Worm (Caenorhabditis elegans) whole organism, L3 larva: ENCODE results near the gene F13A2.3.

Experiments used
- R02D3.7 ChIP-seq: fragments of 150-350 bp; optimal IDR thresholded peaks from 2 replicates; lab custom pipeline; 2014; ENCODE audit warnings: missing biosample characterization, missing genetic modification characterization
- ZK546.5 ChIP-seq: sonication (generic microtip); optimal IDR thresholded peaks from 2 replicates; lab custom pipeline; 2017; ENCODE audit warnings: missing biosample characterization, missing genetic modification characterization
- ama-1 ChIP-seq: fragments of 150-350 bp; optimal IDR thresholded peaks from 2 replicates; lab custom pipeline; 2018
- ceh-16 ChIP-seq: sonication (generic microtip); optimal IDR thresholded peaks from 2 replicates; lab custom pipeline; 2017; ENCODE audit warnings: missing biosample characterization, missing genetic modification characterization
- ceh-28 ChIP-seq: fragments of 150-350 bp; optimal IDR thresholded peaks from 2 replicates; lab custom pipeline; 2014; ENCODE audit warnings: missing biosample characterization, missing genetic modification reagents, missing genetic modification characterization
- ceh-82 ChIP-seq: fragments of 150-350 bp; optimal IDR thresholded peaks from 2 replicates; lab custom pipeline; 2014; ENCODE audit warnings: missing biosample characterization, missing genetic modification characterization
- ceh-9 ChIP-seq: sonication (generic microtip); optimal IDR thresholded peaks from 2 replicates; lab custom pipeline; 2018; ENCODE audit warnings: missing biosample characterization, missing genetic modification characterization
- daf-12 ChIP-seq: fragments of 150-350 bp; optimal IDR thresholded peaks from 2 replicates; lab custom pipeline; 2014; ENCODE audit warnings: missing biosample characterization, missing genetic modification reagents, missing genetic modification characterization
- egl-27 ChIP-seq: sonication (generic microtip); optimal IDR thresholded peaks from 4 replicates; lab custom pipeline; 2017; ENCODE audit warnings: missing biosample characterization, missing genetic modification reagents, missing genetic modification characterization
- egl-5 ChIP-seq: fragments of 150-350 bp; optimal IDR thresholded peaks from 2 replicates; lab custom pipeline; 2017; ENCODE audit warnings: missing biosample characterization, missing genetic modification reagents, missing genetic modification characterization, inconsistent platforms
- elt-1 ChIP-seq: fragments of 150-350 bp; optimal IDR thresholded peaks from 2 replicates; lab custom pipeline; 2014; ENCODE audit warnings: missing biosample characterization, missing genetic modification characterization
- elt-3 ChIP-seq, 3 experiments: fragments of 150-350 bp in 1 of 3; sonication (generic microtip) in 2 of 3; optimal IDR thresholded peaks; 2 replicates in 2 of 3; 4 replicates in 1 of 3; lab custom pipeline; 2014 to 2017; ENCODE audit warnings: missing biosample characterization in 3 of 3, missing genetic modification characterization in 3 of 3
- eor-1 ChIP-seq, 2 experiments: fragments of 150-350 bp; optimal IDR thresholded peaks; 2 replicates each; lab custom pipeline; 2014 to 2018; ENCODE audit warnings: missing biosample characterization in 2 of 2, missing genetic modification characterization in 2 of 2
- lin-15B ChIP-seq: fragments of 150-350 bp; optimal IDR thresholded peaks from 2 replicates; lab custom pipeline; 2014; ENCODE audit warnings: missing biosample characterization, missing genetic modification characterization
- lin-39 ChIP-seq: fragments of 150-350 bp; optimal IDR thresholded peaks from 2 replicates; lab custom pipeline; 2018; ENCODE audit warnings: missing biosample characterization, missing genetic modification reagents, missing genetic modification characterization
- lsy-12 ChIP-seq: sonication (generic microtip); optimal IDR thresholded peaks from 2 replicates; lab custom pipeline; 2016; ENCODE audit warnings: mild to moderate bottlenecking, missing genetic modification characterization, missing compliant biosample characterization
- mdl-1 ChIP-seq: fragments of 150-350 bp; optimal IDR thresholded peaks from 2 replicates; lab custom pipeline; 2014; ENCODE audit warnings: missing biosample characterization, missing genetic modification characterization
- mml-1 ChIP-seq: fragments of 150-350 bp; sonication (generic microtip); optimal IDR thresholded peaks from 3 replicates; lab custom pipeline; 2014; ENCODE audit warnings: missing biosample characterization, missing genetic modification characterization
- nfya-1 ChIP-seq: sonication (generic microtip); optimal IDR thresholded peaks from 2 replicates; lab custom pipeline; 2017; ENCODE audit warnings: missing genetic modification characterization, mild to moderate bottlenecking, missing compliant biosample characterization, antibody characterized with exemption, moderate library complexity; ENCODE audit not compliant: insufficient read depth
- nhr-11 ChIP-seq: fragments of 150-350 bp; optimal IDR thresholded peaks from 2 replicates; lab custom pipeline; 2014; ENCODE audit warnings: missing biosample characterization, missing genetic modification characterization
- nhr-237 ChIP-seq: fragments of 150-350 bp; optimal IDR thresholded peaks from 2 replicates; lab custom pipeline; 2014; ENCODE audit warnings: missing biosample characterization, missing genetic modification characterization
- nhr-25 ChIP-seq: sonication (generic microtip); optimal IDR thresholded peaks from 2 replicates; lab custom pipeline; 2017; ENCODE audit warnings: missing biosample characterization, missing genetic modification characterization
- nhr-28 ChIP-seq: fragments of 150-350 bp; optimal IDR thresholded peaks from 2 replicates; lab custom pipeline; 2014; ENCODE audit warnings: missing biosample characterization, missing genetic modification characterization
- nhr-43 ChIP-seq: sonication (generic microtip); optimal IDR thresholded peaks from 2 replicates; lab custom pipeline; 2016; ENCODE audit warnings: mild to moderate bottlenecking, missing genetic modification characterization, missing compliant biosample characterization; ENCODE audit not compliant: poor library complexity, severe bottlenecking
- nhr-67 ChIP-seq: fragments of 150-350 bp; optimal IDR thresholded peaks from 2 replicates; lab custom pipeline; 2014; ENCODE audit warnings: missing biosample characterization, missing genetic modification characterization
- nhr-76 ChIP-seq: fragments of 150-350 bp; sonication (generic microtip); optimal IDR thresholded peaks from 5 replicates; lab custom pipeline; 2014; ENCODE audit warnings: missing biosample characterization, missing genetic modification characterization
- pha-4 ChIP-seq: fragments of 150-350 bp; optimal IDR thresholded peaks from 2 replicates; lab custom pipeline; 2014; ENCODE audit warnings: missing biosample characterization, missing genetic modification reagents, missing genetic modification characterization
- pqm-1 ChIP-seq: fragments of 150-350 bp; optimal IDR thresholded peaks from 2 replicates; lab custom pipeline; 2017; ENCODE audit warnings: missing biosample characterization, missing genetic modification characterization, inconsistent platforms
- skn-1 ChIP-seq: fragments of 150-350 bp; optimal IDR thresholded peaks from 2 replicates; lab custom pipeline; 2014; ENCODE audit warnings: missing biosample characterization, missing genetic modification characterization
- snpc-4 ChIP-seq: fragments of 150-350 bp; optimal IDR thresholded peaks from 2 replicates; lab custom pipeline; 2014; ENCODE audit warnings: missing biosample characterization, missing genetic modification characterization
- tbx-2 ChIP-seq: sonication (generic microtip); optimal IDR thresholded peaks from 2 replicates; lab custom pipeline; 2016; ENCODE audit warnings: mild to moderate bottlenecking, missing genetic modification characterization, missing compliant biosample characterization
- unc-39 ChIP-seq: sonication (generic microtip); optimal IDR thresholded peaks from 4 replicates; lab custom pipeline; 2017; ENCODE audit warnings: missing biosample characterization, missing genetic modification characterization
- unc-62 ChIP-seq: fragments of 150-350 bp; sonication (generic microtip); optimal IDR thresholded peaks from 4 replicates; lab custom pipeline; 2014; ENCODE audit warnings: missing biosample characterization, missing genetic modification reagents, missing genetic modification characterization
- ztf-11 ChIP-seq: fragments of 150-350 bp; optimal IDR thresholded peaks from 2 replicates; lab custom pipeline; 2014; ENCODE audit warnings: missing biosample characterization, missing genetic modification characterization
- ztf-4 ChIP-seq: fragments of 150-350 bp; optimal IDR thresholded peaks from 2 replicates; lab custom pipeline; 2014; ENCODE audit warnings: missing biosample characterization, missing genetic modification characterization

The F13A2.3 gene

DNA sequence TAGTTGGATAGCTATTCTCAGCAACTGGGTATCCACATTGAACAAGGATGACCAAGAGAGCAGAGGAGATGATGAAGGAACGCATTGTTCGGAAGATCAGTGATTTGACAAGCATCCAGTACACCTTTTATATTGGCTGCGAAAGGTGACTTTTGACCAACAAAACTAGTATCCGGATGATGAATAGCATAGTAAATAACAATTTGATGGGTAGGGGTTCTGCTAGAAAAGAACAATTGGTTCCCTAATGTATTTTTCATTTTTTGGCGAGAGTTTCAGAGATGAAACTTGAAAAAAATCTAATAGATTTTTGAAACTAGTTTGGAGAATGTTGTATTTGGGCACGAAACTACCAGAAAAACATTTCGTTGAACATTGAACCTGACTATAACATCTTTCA lies 32.0 kb upstream of the F13A2.3 start, which contains the start of gene Y47D7A.11:
TSS of gene Y47D7A.11 (minus strand) at position 101 of the 400 bp plus-strand sequence.
- no peak for TF ChIP-seq ceh-82 (tag; lab: Kevin White, UChicago)
- TF ChIP-seq nhr-67 (tag; lab: Kevin White, UChicago), result no peak
- TF ChIP-seq egl-5 (tag; lab: Kevin White, UChicago), result no peak
- no peak for TF ChIP-seq nhr-76 (tag; lab: Kevin White, UChicago)
- TF ChIP-seq nhr-11 (tag; lab: Kevin White, UChicago), result no peak
- TF ChIP-seq pha-4 (tag; lab: Kevin White, UChicago), result no peak
- no peak for TF ChIP-seq ceh-28 (tag; lab: Kevin White, UChicago)
- TF ChIP-seq, all 47 proteins: peak for 0

DNA sequence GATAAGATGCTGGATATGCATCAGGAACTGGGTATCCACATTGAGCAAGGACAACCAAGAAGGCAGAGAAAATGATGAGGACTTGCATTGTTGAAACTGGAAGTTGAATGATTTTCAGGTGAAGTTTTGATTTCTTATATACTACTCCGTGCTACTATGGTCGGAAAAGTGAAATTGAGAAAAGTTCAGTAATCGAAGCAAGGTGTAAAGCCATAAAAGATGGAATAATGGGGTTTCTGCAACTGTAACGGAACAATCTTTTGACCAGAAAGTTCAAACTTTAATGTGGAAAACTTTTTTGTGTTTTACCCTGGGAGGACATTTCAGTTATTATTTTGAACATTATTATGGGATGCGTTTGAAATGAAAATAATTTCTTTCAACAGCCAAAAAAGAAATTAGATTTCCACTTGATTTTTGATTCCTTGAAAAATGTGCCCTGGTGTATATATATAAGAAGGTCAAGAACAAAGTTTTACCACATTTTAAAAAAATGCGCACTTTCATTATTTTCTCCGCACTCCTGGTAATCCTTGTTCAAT lies 27.8 kb upstream of the F13A2.3 start, which contains the start of the genes Y47D7A.9 and Y47D7A.19:
TSS of gene Y47D7A.9 (minus strand) at position 101 of the 542 bp plus-strand sequence.
TSS of gene Y47D7A.19 (plus strand) at position 492 of the 542 bp plus-strand sequence.
- TF ChIP-seq lin-39 (tag; lab: Kevin White, UChicago) (no peak), ztf-11 (tag; lab: Kevin White, UChicago) (no peak), skn-1 (tag; lab: Kevin White, UChicago) (no peak), elt-1 (tag; lab: Kevin White, UChicago) (no peak), ztf-4 (tag; lab: Kevin White, UChicago) (no peak), ama-1 (lab: Kevin White, UChicago) (no peak), egl-5 (tag; lab: Kevin White, UChicago) (no peak), mdl-1 (tag; lab: Kevin White, UChicago) (no peak), ZK546.5 (tag; lab: Kevin White, UChicago) (no peak), unc-39 (tag; lab: Kevin White, UChicago) (no peak), nfya-1 (no peak), snpc-4 (tag; lab: Kevin White, UChicago) (no peak), mml-1 (tag; lab: Kevin White, UChicago) (no peak), elt-3 (tag; optimal IDR thresholded peaks at IDR 0.05; lab: Kevin White, UChicago) (no peak), lin-15B (tag; lab: Kevin White, UChicago) (no peak), tbx-2 (tag; lab: Kevin White, UChicago) (no peak), R02D3.7 (tag; lab: Kevin White, UChicago) (no peak), ceh-16 (tag; lab: Kevin White, UChicago) (no peak)

DNA sequence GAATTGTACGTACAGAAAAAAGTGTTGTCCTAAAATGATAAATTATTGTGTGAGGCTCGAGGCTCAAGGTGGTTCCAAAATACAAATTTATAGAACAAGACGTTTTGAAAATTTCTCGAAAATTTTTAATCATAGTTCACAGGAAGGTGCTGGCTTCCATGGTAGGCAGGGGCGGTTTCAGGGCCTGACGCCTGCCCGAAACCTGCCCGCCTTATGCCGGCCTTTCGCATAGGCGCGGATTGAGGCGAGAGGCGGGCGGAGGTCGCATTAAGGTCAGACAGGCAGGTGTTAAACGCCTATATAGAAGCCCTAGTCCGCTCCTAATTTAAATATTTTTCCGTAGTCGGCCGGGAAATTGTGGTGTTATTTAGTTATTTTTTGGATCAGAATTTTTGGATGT lies 26.9 kb upstream of the F13A2.3 start:
- TF ChIP-seq nhr-76 (tag; lab: Kevin White, UChicago) (no peak), nhr-28 (tag; lab: Kevin White, UChicago) (no peak), lin-39 (tag; lab: Kevin White, UChicago) (no peak), ZK546.5 (tag; lab: Kevin White, UChicago) (no peak), elt-3 (tag; optimal IDR thresholded peaks at IDR 0.05; lab: Kevin White, UChicago) (no peak), eor-1 (tag; optimal IDR thresholded peaks at IDR 0.05; lab: Kevin White, UChicago) (no peak), ceh-16 (tag; lab: Kevin White, UChicago) (no peak), R02D3.7 (tag; lab: Kevin White, UChicago) (no peak), egl-27 (tag; lab: Kevin White, UChicago) (no peak), nhr-43 (no peak)

DNA sequence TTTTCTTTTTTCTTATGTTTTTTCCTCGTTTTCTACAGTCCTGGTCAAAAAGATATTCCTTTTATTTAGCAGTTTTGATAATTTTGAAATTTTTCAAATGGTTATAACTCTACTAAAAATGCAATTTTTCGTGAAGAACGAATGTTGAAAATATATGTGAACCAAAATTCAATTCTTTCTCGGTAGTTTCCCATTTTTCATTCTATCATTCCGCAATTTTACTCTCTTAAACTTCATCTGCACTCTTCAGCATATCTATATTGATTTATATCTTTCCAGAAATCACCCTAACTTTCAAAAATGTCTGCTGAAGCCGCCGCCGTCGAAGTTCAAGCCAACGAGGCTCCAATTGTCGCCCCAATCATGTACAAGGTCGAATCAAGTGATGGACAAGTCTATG lies 26.0 kb upstream of the F13A2.3 start, which contains the start of gene skr-7:
TSS of gene skr-7 (plus strand) at position 301 of the 400 bp plus-strand sequence.
- TF ChIP-seq nhr-25 (no peak), ztf-4 (tag; lab: Kevin White, UChicago) (no peak), elt-3 (tag; optimal IDR thresholded peaks at IDR 0.05; lab: Kevin White, UChicago) (no peak), ceh-9 (tag; lab: Kevin White, UChicago) (no peak), egl-27 (tag; lab: Kevin White, UChicago) (no peak), skn-1 (tag; lab: Kevin White, UChicago) (no peak), unc-62 (GFP tag; lab: Kevin White, UChicago) (no peak), nhr-237 (no peak), ceh-16 (tag; lab: Kevin White, UChicago) (no peak), daf-12 (tag; lab: Kevin White, UChicago) (no peak), nhr-11 (tag; lab: Kevin White, UChicago) (no peak), ceh-82 (tag; lab: Kevin White, UChicago) (no peak), lsy-12 (tag; lab: Kevin White, UChicago) (no peak), pqm-1 (tag; lab: Kevin White, UChicago) (no peak), mml-1 (tag; lab: Kevin White, UChicago) (no peak), nhr-76 (tag; lab: Kevin White, UChicago) (no peak)
